Worm (Caenorhabditis elegans): ENCODE results near the gene H06H21.11.
A peak's percentile ranks its signal among the peaks of the same experiment; 100 is the strongest.

H06H21.11 gene

DNA sequence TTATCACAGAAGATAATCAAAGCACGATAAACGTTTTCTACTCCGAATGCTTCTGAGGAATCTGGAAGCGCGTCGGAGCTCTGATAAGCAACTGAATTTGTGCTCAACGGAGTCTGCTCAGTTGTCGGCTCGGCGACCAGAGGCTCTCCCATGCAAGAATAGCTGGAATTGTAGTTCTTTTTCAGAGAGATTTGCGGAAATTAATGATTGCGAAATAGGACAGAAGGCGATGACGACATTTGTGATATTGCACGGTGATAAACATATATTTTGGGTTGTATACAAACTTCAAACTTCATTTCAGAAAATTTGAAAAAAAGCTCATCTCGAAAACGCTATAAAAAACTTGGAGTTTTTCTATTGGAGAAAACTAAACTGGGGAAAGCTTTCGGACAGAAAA lies 2.7 kb upstream of the H06H21.11 start, which contains the start of gene H06H21.37:
Gene H06H21.37 (minus strand): TSS at position 162 of the 400 bp plus-strand sequence.
- no peak for TF ChIP-seq nhr-12 (tag; optimal IDR thresholded peaks at IDR 0.05)
- TF ChIP-seq ztf-11 (tag; optimal IDR thresholded peaks at IDR 0.05), result no peak
- no peak for TF ChIP-seq gmeb-1 (tag; optimal IDR thresholded peaks at IDR 0.05)
- no peak for TF ChIP-seq elt-3 (tag; optimal IDR thresholded peaks at IDR 0.05)
- TF ChIP-seq blmp-1 (tag; optimal IDR thresholded peaks at IDR 0.05; ENCODE audit: insufficient read depth), result no peak
- no peak for TF ChIP-seq skn-1 (tag; optimal IDR thresholded peaks at IDR 0.05)
- no peak for TF ChIP-seq Y55F3AM.14 (GFP tag; optimal IDR thresholded peaks at IDR 0.05)

DNA sequence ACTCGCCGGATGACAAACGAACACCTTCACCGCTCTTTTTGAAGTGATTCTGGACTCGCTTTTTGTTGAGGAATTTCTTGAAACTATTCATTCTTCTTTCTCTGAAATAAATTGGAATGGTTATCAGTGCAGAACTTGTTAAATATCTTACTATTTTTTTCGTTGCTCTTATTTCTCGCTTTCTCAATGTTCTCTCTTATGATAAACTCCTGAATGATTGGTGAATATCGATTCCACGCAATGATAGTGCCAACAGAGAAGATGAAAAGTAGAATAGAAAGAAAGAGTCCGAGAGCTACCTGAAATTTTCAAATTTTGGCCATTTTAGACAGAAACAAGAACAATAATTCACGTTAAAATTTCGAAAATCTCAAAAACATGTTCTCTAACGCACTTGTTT lies 2.3 kb upstream of the H06H21.11 start, which contains the start of gene ubxn-6:
Gene ubxn-6 (minus strand): TSS at position 101 of the 400 bp plus-strand sequence.
- TF ChIP-seq elt-3 (tag; optimal IDR thresholded peaks at IDR 0.05) (no peak), ama-1 (optimal IDR thresholded peaks at IDR 0.05) (no peak), unc-39 (tag; optimal IDR thresholded peaks at IDR 0.05) (no peak), mbf-1 (tag; optimal IDR thresholded peaks at IDR 0.05) (no peak), R02D3.7 (tag; optimal IDR thresholded peaks at IDR 0.05) (no peak), C34F6.9 (tag; optimal IDR thresholded peaks at IDR 0.05) (no peak), ceh-16 (tag; optimal IDR thresholded peaks at IDR 0.05) (no peak), ztf-4 (tag; optimal IDR thresholded peaks at IDR 0.05) (no peak), mdl-1 (tag; optimal IDR thresholded peaks at IDR 0.05) (no peak), aly-2 (tag; optimal IDR thresholded peaks at IDR 0.05) (no peak), ZK546.5 (tag; optimal IDR thresholded peaks at IDR 0.05) (no peak), lsy-2 (tag; optimal IDR thresholded peaks at IDR 0.05) (no peak), nhr-237 (tag; optimal IDR thresholded peaks at IDR 0.05) (no peak), nhr-23 (tag; optimal IDR thresholded peaks at IDR 0.05) (no peak), dmd-4 (tag; optimal IDR thresholded peaks at IDR 0.05) (no peak), nhr-6 (tag; optimal IDR thresholded peaks at IDR 0.05) (no peak), F13H6.1 (tag; optimal IDR thresholded peaks at IDR 0.05) (no peak), nhr-12 (tag; optimal IDR thresholded peaks at IDR 0.05) (no peak)

DNA sequence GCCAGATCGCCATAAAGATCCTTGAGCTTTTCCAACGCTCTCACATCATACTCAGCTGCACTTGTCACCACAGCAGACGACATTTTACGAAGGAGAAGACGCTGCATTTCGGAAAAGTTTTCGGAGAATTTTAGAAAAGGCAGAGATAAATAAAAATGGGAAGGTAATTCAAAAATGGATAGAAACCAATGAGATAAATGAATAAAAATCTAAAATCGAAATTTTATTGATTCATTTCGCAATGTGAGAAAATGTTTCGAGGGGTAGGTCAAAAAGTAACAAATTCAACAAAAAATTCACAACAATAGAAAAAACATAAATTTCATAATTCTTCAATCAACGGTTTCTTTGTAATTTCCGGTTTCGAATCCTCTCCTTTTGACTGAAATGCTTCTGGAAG lies 633 bp downstream of the H06H21.11 start, which contains the start of gene dpf-5:
Gene dpf-5 (minus strand): TSS at position 101 of the 400 bp plus-strand sequence.
- TF ChIP-seq unc-62 (GFP tag; optimal IDR thresholded peaks at IDR 0.05) (no peak), zag-1 (tag; optimal IDR thresholded peaks at IDR 0.05) (no peak), ceh-82 (tag; optimal IDR thresholded peaks at IDR 0.05) (no peak), sem-4 (tag; optimal IDR thresholded peaks at IDR 0.05) (no peak), nhr-21 (tag; optimal IDR thresholded peaks at IDR 0.05) (no peak), crh-2 (tag; optimal IDR thresholded peaks at IDR 0.05) (no peak), nhr-6 (tag; optimal IDR thresholded peaks at IDR 0.05) (no peak), Y55F3AM.14 (GFP tag; optimal IDR thresholded peaks at IDR 0.05) (no peak), elt-3 (tag; optimal IDR thresholded peaks at IDR 0.05) (no peak), aly-2 (tag; optimal IDR thresholded peaks at IDR 0.05) (no peak), C34F6.9 (tag; optimal IDR thresholded peaks at IDR 0.05) (no peak), skn-1 (tag; optimal IDR thresholded peaks at IDR 0.05) (no peak), ztf-4 (tag; optimal IDR thresholded peaks at IDR 0.05) (no peak)

DNA sequence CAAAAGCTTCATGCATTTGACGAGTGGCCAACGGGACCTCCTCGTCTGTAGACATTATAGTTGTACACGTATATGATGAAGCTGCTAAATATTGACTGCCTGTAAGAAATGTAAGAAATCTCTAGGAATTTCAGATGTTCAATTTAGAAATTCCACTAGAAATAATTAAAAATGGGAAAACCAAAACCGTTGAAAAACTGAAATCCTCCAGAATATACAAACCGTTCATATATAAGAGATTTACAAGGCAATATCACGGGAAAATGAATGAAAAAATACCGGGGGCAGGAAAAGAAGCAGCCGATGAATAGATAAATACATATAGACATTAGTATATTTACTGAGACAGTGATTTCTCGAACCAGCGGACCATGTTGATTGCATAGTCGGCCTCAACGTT lies 4.6 kb downstream of the H06H21.11 start, which contains the start of gene dpf-7:
Gene dpf-7 (minus strand): TSS at position 101 of the 400 bp plus-strand sequence.
- TF ChIP-seq mbf-1 (tag; optimal IDR thresholded peaks at IDR 0.05) (no peak), crh-2 (tag; optimal IDR thresholded peaks at IDR 0.05) (no peak), sem-4 (tag; optimal IDR thresholded peaks at IDR 0.05) (no peak), ztf-1 (GFP tag; conservative IDR thresholded peaks at IDR 0.05) (no peak)

DNA sequence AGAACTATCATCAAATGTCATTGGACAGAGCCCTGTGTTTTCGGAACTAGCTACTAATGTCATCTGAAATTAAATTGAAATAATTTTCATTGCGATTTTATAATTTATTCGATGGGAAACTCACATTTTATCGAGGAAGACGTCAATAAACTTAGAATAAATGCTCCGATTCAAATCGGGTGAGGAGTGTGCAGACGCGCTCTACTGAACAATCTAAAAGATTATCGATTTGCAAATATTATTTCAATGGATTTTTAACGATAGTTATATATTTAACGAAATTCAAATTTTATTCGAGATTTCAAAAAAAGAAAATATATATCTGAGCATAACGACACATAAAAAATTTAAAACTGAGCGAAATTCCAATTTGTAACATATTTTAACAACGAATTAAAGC lies 8.0 kb downstream of the H06H21.11 start, which contains the start of gene eor-1:
Gene eor-1 (minus strand): TSS at position 65 of the 400 bp plus-strand sequence.
- TF ChIP-seq nhr-12 (tag; optimal IDR thresholded peaks at IDR 0.05), result no peak
- TF ChIP-seq Y55F3AM.14 (GFP tag; optimal IDR thresholded peaks at IDR 0.05), result no peak
- no peak for TF ChIP-seq ztf-4 (tag; optimal IDR thresholded peaks at IDR 0.05)
- peak; percentile 3 for TF ChIP-seq gmeb-1 (tag; optimal IDR thresholded peaks at IDR 0.05)
- TF ChIP-seq nhr-77 (tag; optimal IDR thresholded peaks at IDR 0.05), result no peak
- TF ChIP-seq nhr-11 (tag; optimal IDR thresholded peaks at IDR 0.05), result no peak
- no peak for TF ChIP-seq unc-39 (tag; optimal IDR thresholded peaks at IDR 0.05)
- TF ChIP-seq nhr-129 (tag; optimal IDR thresholded peaks at IDR 0.05), result no peak
- peak; percentile 75 for TF ChIP-seq C34F6.9 (tag; optimal IDR thresholded peaks at IDR 0.05)
- TF ChIP-seq lin-13 (GFP tag; optimal IDR thresholded peaks at IDR 0.05), result peak; percentile 48
- TF ChIP-seq R02D3.7 (tag; optimal IDR thresholded peaks at IDR 0.05), result no peak
- no peak for TF ChIP-seq blmp-1 (tag; optimal IDR thresholded peaks at IDR 0.05; ENCODE audit: insufficient read depth)
- TF ChIP-seq egl-27 (tag; optimal IDR thresholded peaks at IDR 0.05), result no peak
- TF ChIP-seq ceh-82 (tag; optimal IDR thresholded peaks at IDR 0.05), result no peak
- TF ChIP-seq nhr-237 (tag; optimal IDR thresholded peaks at IDR 0.05), result no peak
- no peak for TF ChIP-seq aly-2 (tag; optimal IDR thresholded peaks at IDR 0.05)
- no peak for TF ChIP-seq unc-62 (GFP tag; optimal IDR thresholded peaks at IDR 0.05)
- TF ChIP-seq lin-39 (tag; optimal IDR thresholded peaks at IDR 0.05), result no peak
- peak; percentile 37 to 80 for TF ChIP-seq lsy-2 (tag; optimal IDR thresholded peaks at IDR 0.05)
- no peak for TF ChIP-seq ztf-1 (GFP tag; conservative IDR thresholded peaks at IDR 0.05)
- TF ChIP-seq mab-5 (tag; optimal IDR thresholded peaks at IDR 0.05), result no peak
- no peak for TF ChIP-seq ZK546.5 (tag; optimal IDR thresholded peaks at IDR 0.05)
- peak; percentile 11 for TF ChIP-seq crh-2 (tag; optimal IDR thresholded peaks at IDR 0.05)
- TF ChIP-seq elt-1 (tag; optimal IDR thresholded peaks at IDR 0.05), result no peak
- no peak for TF ChIP-seq peb-1 (tag; optimal IDR thresholded peaks at IDR 0.05)
- TF ChIP-seq nhr-25 (tag; optimal IDR thresholded peaks at IDR 0.05), result no peak
- TF ChIP-seq sma-3 (GFP tag; optimal IDR thresholded peaks at IDR 0.05), result peak; percentile 25
- TF ChIP-seq nhr-23 (tag; optimal IDR thresholded peaks at IDR 0.05), result no peak
- no peak for TF ChIP-seq F13H6.1 (tag; optimal IDR thresholded peaks at IDR 0.05)
- TF ChIP-seq nhr-6 (tag; optimal IDR thresholded peaks at IDR 0.05), result no peak
- TF ChIP-seq skn-1 (tag; optimal IDR thresholded peaks at IDR 0.05), result no peak
- no peak for TF ChIP-seq nhr-21 (tag; optimal IDR thresholded peaks at IDR 0.05)
- TF ChIP-seq snpc-4 (tag; optimal IDR thresholded peaks at IDR 0.05), result no peak
- no peak for TF ChIP-seq ama-1 (optimal IDR thresholded peaks at IDR 0.05)
- no peak for TF ChIP-seq elt-3 (tag; optimal IDR thresholded peaks at IDR 0.05)

Data from whole organism, L2 larva.